Worm (Caenorhabditis elegans) whole organism, young adult: ENCODE results near the gene C32D5.14.
A peak's percentile ranks its signal among the peaks of the same experiment; 100 is the strongest.

Experiments
- B0336.3 ChIP-seq: fragments of 200-800 bp; sonication (Bioruptor generic); IDR thresholded peaks from 2 replicates; pipeline ENCODE4 v1.3.6; 2022; ENCODE audit warnings: missing genetic modification characterization, missing compliant biosample characterization
- F39B2.1 ChIP-seq: fragments of 200-800 bp; sonication (Bioruptor generic); IDR thresholded peaks from 2 replicates; pipeline ENCODE4 v1.3.6; 2022; ENCODE audit warnings: missing genetic modification reagents, missing genetic modification characterization, missing compliant biosample characterization
- F57A8.1 ChIP-seq: fragments of 200-800 bp; sonication (Bioruptor generic); optimal IDR thresholded peaks from 2 replicates; lab custom pipeline; 2018; ENCODE audit warnings: mild to moderate bottlenecking, missing genetic modification characterization, moderate library complexity, missing compliant biosample characterization
- T07F8.4 ChIP-seq: sonication (generic microtip); optimal IDR thresholded peaks from 2 replicates; lab custom pipeline; 2016; ENCODE audit warnings: mild to moderate bottlenecking, missing genetic modification characterization, moderate library complexity, missing compliant biosample characterization
- Y56A3A.18 ChIP-seq: fragments of 200-800 bp; sonication (Bioruptor generic); IDR thresholded peaks from 2 replicates; pipeline ENCODE4 v1.3.6; 2022; ENCODE audit warnings: missing genetic modification reagents, missing genetic modification characterization, missing compliant biosample characterization
- Y67H2A.10 ChIP-seq: fragments of 200-800 bp; sonication (Bioruptor generic); conservative IDR thresholded peaks from 2 replicates; pipeline ENCODE4 v1.3.6; 2022; ENCODE audit warnings: missing genetic modification reagents, missing genetic modification characterization, missing compliant biosample characterization
- Y79H2A.3 ChIP-seq: fragments of 200-800 bp; sonication (Bioruptor generic); conservative IDR thresholded peaks from 2 replicates; pipeline ENCODE4 v1.3.6; 2022; ENCODE audit warnings: missing genetic modification reagents, missing genetic modification characterization, missing compliant biosample characterization
- ama-1 ChIP-seq, 3 experiments: fragments of 150-350 bp in 1 of 3; sonication (generic microtip) in 2 of 3; optimal IDR thresholded peaks; 2 replicates each; lab custom pipeline; 2014 to 2018; ENCODE audit warnings: missing biosample characterization in 2 of 3, missing genetic modification characterization in 2 of 3, missing genetic modification reagents in 2 of 3
- aptf-3 ChIP-seq: fragments of 200-800 bp; sonication (Bioruptor generic); IDR thresholded peaks from 2 replicates; pipeline ENCODE4 v1.3.6; 2022; ENCODE audit warnings: missing genetic modification characterization, missing compliant biosample characterization
- atf-7 ChIP-seq: sonication (generic microtip); optimal IDR thresholded peaks from 2 replicates; lab custom pipeline; 2017; ENCODE audit warnings: mild to moderate bottlenecking, missing genetic modification characterization, missing compliant biosample characterization
- athp-1 ChIP-seq: sonication (generic microtip); optimal IDR thresholded peaks from 2 replicates; lab custom pipeline; 2017; ENCODE audit warnings: mild to moderate bottlenecking, missing genetic modification characterization, missing compliant biosample characterization
- attf-5 ChIP-seq: fragments of 200-800 bp; sonication (Bioruptor generic); optimal IDR thresholded peaks from 2 replicates; lab custom pipeline; 2018; ENCODE audit warnings: mild to moderate bottlenecking, missing genetic modification characterization, missing compliant biosample characterization
- bed-1 ChIP-seq: fragments of 200-800 bp; sonication (Bioruptor generic); IDR thresholded peaks from 2 replicates; pipeline ENCODE4 v1.3.6; 2022; ENCODE audit warnings: missing genetic modification reagents, missing genetic modification characterization, missing compliant biosample characterization
- bed-2 ChIP-seq: fragments of 200-800 bp; sonication (Bioruptor generic); IDR thresholded peaks from 2 replicates; pipeline ENCODE4 v1.3.6; 2022; ENCODE audit warnings: missing genetic modification reagents, missing genetic modification characterization, missing compliant biosample characterization
- ccch-3 ChIP-seq: fragments of 200-800 bp; sonication (Bioruptor generic); optimal IDR thresholded peaks from 2 replicates; lab custom pipeline; 2018; ENCODE audit warnings: mild to moderate bottlenecking, missing genetic modification characterization, missing compliant biosample characterization
- cebp-2 ChIP-seq: fragments of 200-800 bp; sonication (Bioruptor generic); IDR thresholded peaks from 2 replicates; pipeline ENCODE4 v1.3.6; 2022; ENCODE audit warnings: missing genetic modification characterization, missing compliant biosample characterization
- ceh-40 ChIP-seq: fragments of 200-800 bp; sonication (Bioruptor generic); IDR thresholded peaks from 2 replicates; pipeline ENCODE4 v1.3.6; 2022; ENCODE audit warnings: missing genetic modification characterization, missing compliant biosample characterization
- ceh-79 ChIP-seq: sonication (generic microtip); optimal IDR thresholded peaks from 2 replicates; lab custom pipeline; 2017; ENCODE audit warnings: mild to moderate bottlenecking, missing genetic modification characterization, missing compliant biosample characterization
- chd-7 ChIP-seq: sonication (generic microtip); optimal IDR thresholded peaks from 2 replicates; lab custom pipeline; 2016; ENCODE audit warnings: mild to moderate bottlenecking, missing genetic modification characterization, moderate library complexity, missing compliant biosample characterization
- die-1 ChIP-seq: sonication (generic microtip); optimal IDR thresholded peaks from 2 replicates; lab custom pipeline; 2016; ENCODE audit warnings: missing genotype, mild to moderate bottlenecking, missing genetic modification characterization, missing compliant biosample characterization
- dox-1 ChIP-seq: fragments of 200-800 bp; sonication (Bioruptor generic); IDR thresholded peaks from 2 replicates; pipeline ENCODE4 v1.3.6; 2022; ENCODE audit warnings: missing genetic modification reagents, missing genetic modification characterization, missing compliant biosample characterization
- dpff-1 ChIP-seq: sonication (generic microtip); optimal IDR thresholded peaks from 2 replicates; lab custom pipeline; 2017; ENCODE audit warnings: mild to moderate bottlenecking, missing genetic modification characterization, missing compliant biosample characterization
- dpl-1 ChIP-seq: fragments of 150-350 bp; optimal IDR thresholded peaks from 2 replicates; lab custom pipeline; 2014; ENCODE audit warnings: missing biosample characterization, missing genetic modification reagents, missing genetic modification characterization
- ets-4 ChIP-seq: fragments of 200-800 bp; sonication (Bioruptor generic); optimal IDR thresholded peaks from 2 replicates; lab custom pipeline; 2018; ENCODE audit warnings: mild to moderate bottlenecking, missing genetic modification characterization, missing compliant biosample characterization
- fkh-3 ChIP-seq: sonication (generic microtip); optimal IDR thresholded peaks from 2 replicates; lab custom pipeline; 2016; ENCODE audit warnings: mild to moderate bottlenecking, missing genetic modification characterization, missing compliant biosample characterization
- gei-17 ChIP-seq: fragments of 200-800 bp; sonication (Bioruptor generic); optimal IDR thresholded peaks from 2 replicates; lab custom pipeline; 2018; ENCODE audit warnings: mild to moderate bottlenecking, missing genetic modification characterization, missing compliant biosample characterization
- him-1 ChIP-seq: sonication (generic microtip); optimal IDR thresholded peaks from 2 replicates; lab custom pipeline; 2016; ENCODE audit warnings: missing genotype, missing genetic modification reagents, missing genetic modification characterization, missing compliant biosample characterization
- hmg-1.2 ChIP-seq: fragments of 200-800 bp; sonication (Bioruptor generic); IDR thresholded peaks from 2 replicates; pipeline ENCODE4 v1.3.6; 2022; ENCODE audit warnings: missing genetic modification reagents, missing genetic modification characterization, missing compliant biosample characterization
- lag-1 ChIP-seq: fragments of 200-800 bp; sonication (Bioruptor generic); IDR thresholded peaks from 2 replicates; pipeline ENCODE4 v1.3.6; 2022; ENCODE audit warnings: missing genetic modification reagents, missing genetic modification characterization, missing compliant biosample characterization
- let-607 ChIP-seq, 2 experiments: fragments of 200-800 bp in 1 of 2; sonication (Bioruptor generic) in 1 of 2; sonication (generic microtip) in 1 of 2; optimal IDR thresholded peaks; 2 replicates each; lab custom pipeline; 2016 to 2018; ENCODE audit warnings: mild to moderate bottlenecking in 2 of 2, missing compliant biosample characterization in 2 of 2, missing genetic modification characterization in 2 of 2, moderate library complexity in 2 of 2, missing genotype in 1 of 2
- madf-3 ChIP-seq: fragments of 200-800 bp; sonication (Bioruptor generic); IDR thresholded peaks from 2 replicates; pipeline ENCODE4 v1.3.6; 2022; ENCODE audit warnings: missing genetic modification reagents, missing genetic modification characterization, missing compliant biosample characterization
- madf-8 ChIP-seq: fragments of 200-800 bp; sonication (Bioruptor generic); conservative IDR thresholded peaks from 2 replicates; pipeline ENCODE4 v1.3.6; 2022; ENCODE audit warnings: missing genetic modification reagents, missing genetic modification characterization, missing compliant biosample characterization
- mel-28 ChIP-seq: sonication (generic microtip); optimal IDR thresholded peaks from 2 replicates; lab custom pipeline; 2016; ENCODE audit warnings: borderline replicate concordance, mild to moderate bottlenecking, missing genetic modification characterization, missing compliant biosample characterization
- nhr-27 ChIP-seq: fragments of 200-800 bp; sonication (Bioruptor generic); optimal IDR thresholded peaks from 2 replicates; lab custom pipeline; 2018; ENCODE audit warnings: mild to moderate bottlenecking, missing genetic modification characterization, moderate library complexity, missing compliant biosample characterization
- nhr-80 ChIP-seq: sonication (generic microtip); optimal IDR thresholded peaks from 2 replicates; lab custom pipeline; 2016; ENCODE audit warnings: missing genetic modification characterization, missing compliant biosample characterization
- rec-8 ChIP-seq, 2 experiments: sonication (generic microtip); optimal IDR thresholded peaks; 2 replicates each; lab custom pipeline; 2016; ENCODE audit warnings: mild to moderate bottlenecking in 2 of 2, missing genetic modification characterization in 2 of 2, missing genetic modification reagents in 2 of 2, missing genotype in 2 of 2, missing biosample characterization in 1 of 2, missing compliant biosample characterization in 1 of 2, moderate library complexity in 1 of 2
- rpc-1 ChIP-seq, 2 experiments: fragments of 150-350 bp in 1 of 2; sonication (generic microtip) in 1 of 2; optimal IDR thresholded peaks; 2 replicates each; lab custom pipeline; 2014 to 2018; ENCODE audit warnings: missing biosample characterization in 1 of 2, missing genetic modification characterization in 1 of 2, missing genetic modification reagents in 1 of 2, missing genotype in 1 of 2
- snpc-1.1 ChIP-seq: sonication (generic microtip); optimal IDR thresholded peaks from 2 replicates; lab custom pipeline; 2017; ENCODE audit warnings: missing genetic modification characterization, mild to moderate bottlenecking, missing compliant biosample characterization, antibody characterized with exemption, moderate library complexity, missing genotype, missing genetic modification reagents; ENCODE audit not compliant: insufficient read depth
- tbp1 ChIP-seq: fragments of 200-800 bp; sonication (Bioruptor generic); optimal IDR thresholded peaks from 2 replicates; lab custom pipeline; 2018; ENCODE audit warnings: mild to moderate bottlenecking, missing genetic modification characterization, missing compliant biosample characterization
- unc-130 ChIP-seq: sonication (generic microtip); optimal IDR thresholded peaks from 2 replicates; lab custom pipeline; 2016; ENCODE audit warnings: missing genetic modification reagents, missing genetic modification characterization, missing compliant biosample characterization
- unc-62 ChIP-seq: fragments of 150-350 bp; optimal IDR thresholded peaks from 2 replicates; lab custom pipeline; 2014; ENCODE audit warnings: missing biosample characterization, missing genetic modification reagents, missing genetic modification characterization
- zfh-2 ChIP-seq: fragments of 200-800 bp; sonication (Bioruptor generic); conservative IDR thresholded peaks from 2 replicates; pipeline ENCODE4 v1.3.6; 2022; ENCODE audit warnings: missing genetic modification reagents, missing genetic modification characterization, missing compliant biosample characterization
- zim-3 ChIP-seq: sonication (generic microtip); optimal IDR thresholded peaks from 2 replicates; lab custom pipeline; 2017; ENCODE audit warnings: mild to moderate bottlenecking, missing genetic modification characterization, moderate library complexity, missing compliant biosample characterization
- ztf-18 ChIP-seq: sonication (generic microtip); optimal IDR thresholded peaks from 2 replicates; lab custom pipeline; 2016; ENCODE audit warnings: missing genotype, mild to moderate bottlenecking, missing genetic modification characterization, missing compliant biosample characterization
- ztf-22 ChIP-seq: fragments of 200-800 bp; sonication (Bioruptor generic); optimal IDR thresholded peaks from 2 replicates; lab custom pipeline; 2018; ENCODE audit warnings: mild to moderate bottlenecking, missing genetic modification characterization, moderate library complexity, missing compliant biosample characterization
- ztf-6 ChIP-seq: fragments of 200-800 bp; sonication (Bioruptor generic); IDR thresholded peaks from 2 replicates; pipeline ENCODE4 v1.3.6; 2022; ENCODE audit warnings: missing genetic modification reagents, missing genetic modification characterization, missing compliant biosample characterization

Gene C32D5.14

DNA sequence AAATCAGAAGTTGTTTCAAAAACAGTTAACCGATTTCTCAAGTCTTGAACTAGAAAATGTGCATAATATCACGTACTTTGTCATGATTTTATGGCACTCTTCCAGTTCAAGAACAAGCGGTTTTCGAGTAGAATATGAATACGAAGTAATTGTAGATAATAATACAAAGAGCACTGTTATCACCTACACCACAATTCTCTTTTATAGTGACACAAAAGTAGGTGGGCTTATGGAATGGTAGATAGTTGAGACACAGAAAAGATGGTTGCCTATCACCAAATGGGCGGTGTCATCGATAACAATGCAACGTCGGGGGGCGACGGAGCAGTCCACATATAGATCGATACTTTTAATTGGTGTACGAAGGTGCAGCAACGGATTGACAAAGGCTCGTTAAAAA is 6.6 kb upstream of the C32D5.14 start:
- no peak for TF ChIP-seq bed-2 (GFP tag; lab: Robert Waterston, UW)
- TF ChIP-seq unc-130, result no peak
- TF ChIP-seq let-607 (tag; optimal IDR thresholded peaks at IDR 0.05; lab: Kevin White, UChicago), result peak in 1 of 2 experiments; percentile 30
- TF ChIP-seq ztf-22 (GFP tag; lab: Kevin White, UChicago), result peak; percentile 62
- no peak for TF ChIP-seq zfh-2 (GFP tag; lab: Robert Waterston, UW)
- no peak for TF ChIP-seq ama-1 (optimal IDR thresholded peaks at IDR 0.05; lab: Kevin White, UChicago)
- no peak for TF ChIP-seq ama-1 (GFP tag; optimal IDR thresholded peaks at IDR 0.05; lab: Kevin White, UChicago)
- no peak for TF ChIP-seq ceh-79
- peak; percentile 2 for TF ChIP-seq attf-5 (GFP tag; lab: Kevin White, UChicago)
- peak; percentile 36 for TF ChIP-seq atf-7 (tag; lab: Kevin White, UChicago)
- TF ChIP-seq ztf-6 (GFP tag; lab: Robert Waterston, UW), result no peak
- no peak for TF ChIP-seq cebp-2 (GFP tag; lab: Robert Waterston, UW)
- no peak for TF ChIP-seq F39B2.1 (GFP tag; lab: Robert Waterston, UW)
- TF ChIP-seq dox-1 (GFP tag; lab: Robert Waterston, UW), result peak; percentile 56; the same call in 1 of the 2 replicates
- TF ChIP-seq unc-62 (GFP tag; lab: Kevin White, UChicago), result no peak
- TF ChIP-seq ets-4 (GFP tag; lab: Kevin White, UChicago), result peak; percentile 88
- no peak for TF ChIP-seq Y67H2A.10 (GFP tag; lab: Robert Waterston, UW)
- peak; percentile 98 for TF ChIP-seq nhr-80
- TF ChIP-seq chd-7 (tag; lab: Kevin White, UChicago), result no peak
- TF ChIP-seq ztf-18, result peak; percentile 37
- TF ChIP-seq ccch-3 (GFP tag; lab: Kevin White, UChicago), result no peak
- no peak for TF ChIP-seq nhr-27 (tag; lab: Kevin White, UChicago)
- TF ChIP-seq dpff-1 (tag; lab: Kevin White, UChicago), result no peak

ce11 chrII:6331222-6331830 is 4.0 kb upstream of the C32D5.14 start, which contains the start of gene set-4:
set-4 (minus strand) TSS chrII:6331341.
- TF ChIP-seq ceh-40, result no peak
- no peak for TF ChIP-seq lag-1 (GFP tag; lab: Robert Waterston, UW)
- TF ChIP-seq mel-28 (tag; lab: Kevin White, UChicago), result no peak
- TF ChIP-seq dpl-1 (GFP tag; lab: Kevin White, UChicago), result peak; percentile 55
- 0 out of 2 replicates have a peak, but pooled peaks have one; percentile 26 for TF ChIP-seq aptf-3 (GFP tag; lab: Robert Waterston, UW)
- no peak for TF ChIP-seq bed-1
- no peak for TF ChIP-seq Y79H2A.3 (GFP tag; lab: Robert Waterston, UW)
- TF ChIP-seq hmg-1.2 (GFP tag; lab: Robert Waterston, UW), result peak; percentile 68
- TF ChIP-seq T07F8.4 (tag; lab: Kevin White, UChicago), result no peak
- peak; percentile 2 for TF ChIP-seq unc-130
- TF ChIP-seq him-1, result peak; percentile 10
- TF ChIP-seq athp-1 (tag; lab: Kevin White, UChicago), result peak; percentile 38
- TF ChIP-seq snpc-1.1, result no peak
- peak; percentile 62 for TF ChIP-seq tbp1
- TF ChIP-seq rec-8 (tag; optimal IDR thresholded peaks at IDR 0.05; lab: Kevin White, UChicago), result no peak
- TF ChIP-seq B0336.3 (GFP tag; lab: Robert Waterston, UW), result peak; percentile 89
- TF ChIP-seq zim-3 (tag; lab: Kevin White, UChicago), result peak; percentile 11
- no peak for TF ChIP-seq fkh-3
- 0 out of 2 replicates have a peak, but pooled peaks have one; percentile 58 for TF ChIP-seq madf-3
- TF ChIP-seq madf-8 (GFP tag; lab: Robert Waterston, UW), result peak; percentile 30; the same call in 1 of the 2 replicates
- no peak for TF ChIP-seq ceh-79
- TF ChIP-seq rpc-1 (optimal IDR thresholded peaks at IDR 0.05; lab: Kevin White, UChicago), result no peak
- TF ChIP-seq rpc-1 (tag; optimal IDR thresholded peaks at IDR 0.05; lab: Kevin White, UChicago), result no peak
- TF ChIP-seq ztf-18, result peak; percentile 97
- TF ChIP-seq gei-17 (GFP tag; lab: Kevin White, UChicago), result peak; percentile 50
- no peak for TF ChIP-seq F57A8.1 (GFP tag; lab: Kevin White, UChicago)
- TF ChIP-seq Y56A3A.18 (GFP tag; lab: Robert Waterston, UW), result no peak
- no peak for TF ChIP-seq die-1 (tag; lab: Kevin White, UChicago)
